Worm (Caenorhabditis elegans) whole organism, L4/young adult: ENCODE measurements around the gene gst-9.

ENCODE experiments used
- W03F9.2 ChIP-seq: fragments of 150-350 bp; optimal IDR thresholded peaks from 2 replicates; lab custom pipeline; 2014; ENCODE audit warnings: missing biosample characterization, missing genetic modification characterization
- him-1 ChIP-seq: sonication (generic microtip); optimal IDR thresholded peaks from 2 replicates; lab custom pipeline; 2016; ENCODE audit warnings: missing genotype, missing genetic modification reagents, missing genetic modification characterization, missing compliant biosample characterization

ce11 chrII:4934954-4935353 lies 43.6 kb downstream of the gst-9 start, which contains the start of gene gst-30:
- no peak for TF ChIP-seq W03F9.2 (tag; lab: Kevin White, UChicago)
- TF ChIP-seq him-1, result no peak
